Worm (Caenorhabditis elegans) whole organism, L2 larva: Measurements from ENCODE around the gene fbxa-181.

Source experiments
- nhr-23 ChIP-seq: fragments of 150-350 bp; optimal IDR thresholded peaks from 2 replicates; lab custom pipeline; 2014; ENCODE audit warnings: missing biosample characterization, missing genetic modification reagents, missing genetic modification characterization
- nhr-6 ChIP-seq: fragments of 150-350 bp; optimal IDR thresholded peaks from 2 replicates; lab custom pipeline; 2014; ENCODE audit warnings: missing biosample characterization, missing genetic modification characterization

DNA sequence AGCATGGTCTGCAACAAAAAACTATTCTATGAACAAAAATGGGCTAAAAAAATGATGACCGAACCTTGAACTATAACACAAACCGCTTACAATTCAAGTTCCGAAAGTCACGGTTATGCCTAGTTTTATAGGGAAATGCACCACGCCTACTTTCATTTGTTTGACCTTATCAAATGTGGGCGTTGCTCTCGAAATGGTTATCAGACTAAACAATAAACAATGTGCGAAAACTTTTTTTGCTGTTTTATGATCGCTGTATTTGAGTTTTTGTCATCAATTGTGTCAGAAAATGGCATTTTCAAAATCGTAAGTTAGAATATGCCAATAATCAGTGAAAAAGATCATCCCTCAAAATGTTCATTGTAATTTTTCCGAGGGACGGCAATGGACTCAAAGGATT is 10.5 kb downstream of the fbxa-181 start, which contains the start of gene F35E12.6:
- TF ChIP-seq nhr-23 (tag; lab: Kevin White, UChicago) (no peak), nhr-6 (tag; lab: Kevin White, UChicago) (no peak)
